Worm (Caenorhabditis elegans): ENCODE results near the gene C03A7.13.

The C03A7.13 gene

DNA sequence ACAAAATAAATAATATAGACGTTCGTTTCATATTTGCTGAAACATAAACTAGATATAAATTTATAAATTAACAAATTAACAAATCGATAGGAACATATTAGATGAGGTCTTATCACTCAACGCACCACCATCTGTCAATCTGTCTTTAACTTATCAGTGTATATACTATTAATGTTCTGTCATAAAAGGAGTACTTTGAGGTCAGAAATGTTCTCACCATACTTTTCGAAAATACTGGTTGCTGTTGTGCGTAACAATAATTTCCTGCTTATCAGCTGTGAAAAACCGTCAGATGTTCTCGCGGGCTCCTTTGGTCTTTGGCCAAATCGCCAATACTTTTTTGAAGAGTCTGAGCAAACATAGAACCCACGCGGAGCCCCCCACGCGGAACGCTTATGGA lies at the start of gene C03A7.13:
Gene C03A7.13, minus strand, starts transcription at position 43 of the 400 bp plus-strand sequence.
- TF ChIP-seq tra-4 (tag; optimal IDR thresholded peaks at IDR 0.05) (no peak), pes-1 (GFP tag; IDR thresholded peaks at IDR 0.05) (no peak), aly-1 (tag; optimal IDR thresholded peaks at IDR 0.05) (no peak), tbx-11 (GFP tag; IDR thresholded peaks at IDR 0.05) (no peak), hmg-4 (GFP tag; optimal IDR thresholded peaks at IDR 0.05) (no peak), ceh-13 (GFP tag; optimal IDR thresholded peaks at IDR 0.05) (no peak), flt-1 (GFP tag; IDR thresholded peaks at IDR 0.05) (no peak), scrt-1 (GFP tag; IDR thresholded peaks at IDR 0.05) (no peak), ets-7 (tag; optimal IDR thresholded peaks at IDR 0.05) (no peak), hnd-1 (tag; optimal IDR thresholded peaks at IDR 0.05) (no peak), ama-1 (optimal IDR thresholded peaks at IDR 0.05) (no peak)

DNA sequence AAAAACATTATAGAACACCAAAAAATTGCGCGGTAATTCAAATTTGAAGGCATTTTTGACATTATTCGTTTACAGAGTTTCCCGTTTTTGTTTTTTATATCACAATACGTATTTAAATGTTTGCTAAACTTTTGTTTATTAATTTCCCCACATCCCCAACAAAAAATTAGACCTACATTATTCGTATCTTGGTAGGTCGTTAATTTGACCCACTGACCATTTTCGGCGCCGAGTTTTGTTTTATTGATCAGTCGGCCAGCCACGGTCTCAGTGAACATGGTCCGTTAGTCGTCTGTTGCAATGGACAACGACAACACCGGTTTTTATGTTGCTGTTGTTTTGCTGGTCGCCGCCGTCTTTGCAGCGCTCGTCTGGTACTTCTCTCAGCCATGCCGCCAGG lies 47.6 kb upstream of the C03A7.13 start, which contains the start of gene B0238.15:
Gene B0238.15, plus strand, starts transcription at position 301 of the 400 bp plus-strand sequence.
- TF ChIP-seq flt-1 (GFP tag; IDR thresholded peaks at IDR 0.05) (no peak), aly-1 (tag; optimal IDR thresholded peaks at IDR 0.05) (no peak), hmbx-1 (tag; optimal IDR thresholded peaks at IDR 0.05) (no peak), sea-1 (GFP tag; conservative IDR thresholded peaks at IDR 0.05) (no peak), tbx-11 (GFP tag; IDR thresholded peaks at IDR 0.05) (no peak), ama-1 (optimal IDR thresholded peaks at IDR 0.05) (no peak), scrt-1 (GFP tag; IDR thresholded peaks at IDR 0.05) (no peak), ets-7 (tag; optimal IDR thresholded peaks at IDR 0.05) (no peak), tbx-37 (GFP tag; conservative IDR thresholded peaks at IDR 0.05) (no peak), tra-4 (tag; optimal IDR thresholded peaks at IDR 0.05) (no peak)

ce11 chrV:5239404-5239803 lies 47.1 kb upstream of the C03A7.13 start, which contains the start of gene C52A10.3:
C52A10.3 (minus strand) TSS chrV:5239504.
- no peak for TF ChIP-seq hnd-1 (tag; optimal IDR thresholded peaks at IDR 0.05)
- TF ChIP-seq scrt-1 (GFP tag; IDR thresholded peaks at IDR 0.05), result no peak
- no peak for TF ChIP-seq ceh-36 (tag; optimal IDR thresholded peaks at IDR 0.05)

ce11 chrV:5237116-5237515 lies 44.8 kb upstream of the C03A7.13 start, which contains the start of gene cest-35.2:
cest-35.2 (minus strand) TSS chrV:5237216.
- TF ChIP-seq scrt-1 (GFP tag; IDR thresholded peaks at IDR 0.05) (no peak), ets-7 (tag; optimal IDR thresholded peaks at IDR 0.05) (no peak), ceh-13 (GFP tag; optimal IDR thresholded peaks at IDR 0.05) (no peak)

- TF ChIP-seq B0310.2 (tag; optimal IDR thresholded peaks at IDR 0.05) (no peak), hmbx-1 (tag; optimal IDR thresholded peaks at IDR 0.05) (no peak), flt-1 (GFP tag; IDR thresholded peaks at IDR 0.05) (no peak), ceh-36 (tag; optimal IDR thresholded peaks at IDR 0.05) (no peak), sea-1 (GFP tag; conservative IDR thresholded peaks at IDR 0.05) (no peak), scrt-1 (GFP tag; IDR thresholded peaks at IDR 0.05) (no peak), tra-4 (tag; optimal IDR thresholded peaks at IDR 0.05) (no peak), ceh-13 (GFP tag; optimal IDR thresholded peaks at IDR 0.05) (no peak), tbx-37 (GFP tag; conservative IDR thresholded peaks at IDR 0.05) (no peak)
These were observed 41.4 kb upstream of the C03A7.13 start, which contains the start of gene cest-32 for ce11 chrV:5233777-5234176. cest-32 (minus strand) TSS chrV:5233891.

- TF ChIP-seq ets-7 (tag; optimal IDR thresholded peaks at IDR 0.05) (no peak), tra-4 (tag; optimal IDR thresholded peaks at IDR 0.05) (no peak), hnd-1 (tag; optimal IDR thresholded peaks at IDR 0.05) (no peak), hmg-4 (GFP tag; optimal IDR thresholded peaks at IDR 0.05) (no peak), tbx-11 (GFP tag; IDR thresholded peaks at IDR 0.05) (no peak), ceh-36 (tag; optimal IDR thresholded peaks at IDR 0.05) (no peak), F13C5.2 (tag; optimal IDR thresholded peaks at IDR 0.05) (no peak), flt-1 (GFP tag; IDR thresholded peaks at IDR 0.05) (no peak), aly-1 (tag; optimal IDR thresholded peaks at IDR 0.05) (no peak), ceh-13 (GFP tag; optimal IDR thresholded peaks at IDR 0.05) (no peak), sea-1 (GFP tag; conservative IDR thresholded peaks at IDR 0.05) (no peak), tbx-37 (GFP tag; conservative IDR thresholded peaks at IDR 0.05) (no peak)
These were observed 36.2 kb upstream of the C03A7.13 start for ce11 chrV:5228513-5228912.

ce11 chrV:5225660-5226059 lies 33.3 kb upstream of the C03A7.13 start:
- TF ChIP-seq hnd-1 (tag; optimal IDR thresholded peaks at IDR 0.05) (no peak), pes-1 (GFP tag; IDR thresholded peaks at IDR 0.05) (no peak)

ce11 chrV:5223044-5223443 lies 30.7 kb upstream of the C03A7.13 start, which contains the start of gene Y49G5B.1:
Y49G5B.1 (plus strand) TSS chrV:5223367.
- TF ChIP-seq F13C5.2 (tag; optimal IDR thresholded peaks at IDR 0.05), result no peak

ce11 chrV:5213674-5214073 lies 21.3 kb upstream of the C03A7.13 start:
- TF ChIP-seq F13C5.2 (tag; optimal IDR thresholded peaks at IDR 0.05) (no peak), tbx-37 (GFP tag; conservative IDR thresholded peaks at IDR 0.05) (no peak), tbx-11 (GFP tag; IDR thresholded peaks at IDR 0.05) (no peak), ama-1 (optimal IDR thresholded peaks at IDR 0.05) (no peak)

ce11 chrV:5204127-5204526 lies 11.8 kb upstream of the C03A7.13 start, which contains the start of gene ttc-37:
ttc-37 (plus strand) TSS chrV:5204475.
- no peak for TF ChIP-seq sea-1 (GFP tag; conservative IDR thresholded peaks at IDR 0.05)
- no peak for TF ChIP-seq ama-1 (optimal IDR thresholded peaks at IDR 0.05)
- no peak for TF ChIP-seq F13C5.2 (tag; optimal IDR thresholded peaks at IDR 0.05)
- TF ChIP-seq hnd-1 (tag; optimal IDR thresholded peaks at IDR 0.05), result no peak
- no peak for TF ChIP-seq ceh-36 (tag; optimal IDR thresholded peaks at IDR 0.05)
- TF ChIP-seq tra-4 (tag; optimal IDR thresholded peaks at IDR 0.05), result no peak
- TF ChIP-seq B0310.2 (tag; optimal IDR thresholded peaks at IDR 0.05), result no peak
- no peak for TF ChIP-seq ets-7 (tag; optimal IDR thresholded peaks at IDR 0.05)
- TF ChIP-seq hmg-4 (GFP tag; optimal IDR thresholded peaks at IDR 0.05), result no peak
- TF ChIP-seq tbx-11 (GFP tag; IDR thresholded peaks at IDR 0.05), result no peak

Measured in whole organism, early embryonic.